Fruit fly (Drosophila melanogaster) whole organism, embryonic: ENCODE measurements around the gene Nepl7.

Experiments used
- Ada2b ChIP-seq: fragments of 200-800 bp; sonication (Bioruptor generic); IDR thresholded peaks from 2 replicates; pipeline ENCODE4 v1.3.6; 2022; ENCODE audit warnings: missing biosample characterization, missing genetic modification characterization
- Adf1 ChIP-seq: fragments of 200-800 bp; sonication (Bioruptor generic); IDR thresholded peaks from 2 replicates; pipeline ENCODE4 v1.3.6; 2022; ENCODE audit warnings: missing biosample characterization, missing genetic modification characterization
- BEAF-32 ChIP-seq: fragments of 200-800 bp; sonication (Bioruptor generic); optimal IDR thresholded peaks from 3 replicates; lab custom pipeline; 2017; ENCODE audit warnings: missing biosample characterization, missing genetic modification characterization, mild to moderate bottlenecking, moderate library complexity, missing genetic modification reagents
- CG10147 ChIP-seq: fragments of 200-800 bp; sonication (Bioruptor generic); optimal IDR thresholded peaks from 2 replicates; lab custom pipeline; 2019; ENCODE audit warnings: missing biosample characterization, mild to moderate bottlenecking, missing genetic modification characterization, moderate library complexity
- CG10431 ChIP-seq: fragments of 200-800 bp; sonication (Bioruptor generic); optimal IDR thresholded peaks from 3 replicates; lab custom pipeline; 2018; ENCODE audit warnings: missing biosample characterization, mild to moderate bottlenecking, missing genetic modification characterization
- CG10462 ChIP-seq: fragments of 200-800 bp; sonication (Bioruptor generic); optimal IDR thresholded peaks from 2 replicates; lab custom pipeline; 2016; ENCODE audit warnings: missing biosample characterization, missing genetic modification characterization
- CG14667 ChIP-seq: fragments of 200-800 bp; sonication (Bioruptor generic); IDR thresholded peaks from 2 replicates; pipeline ENCODE4 v1.3.6; 2022; ENCODE audit warnings: missing biosample characterization, missing genetic modification characterization
- CG16863 ChIP-seq: fragments of 200-800 bp; sonication (Bioruptor generic); optimal IDR thresholded peaks from 3 replicates; lab custom pipeline; 2016; ENCODE audit warnings: missing biosample characterization, missing genetic modification characterization
- CG17385 ChIP-seq: fragments of 200-800 bp; sonication (Bioruptor generic); optimal IDR thresholded peaks from 3 replicates; lab custom pipeline; 2018; ENCODE audit warnings: missing biosample characterization, mild to moderate bottlenecking, missing genetic modification characterization
- CG17802 ChIP-seq: fragments of 200-800 bp; sonication (Bioruptor generic); optimal IDR thresholded peaks from 2 replicates; lab custom pipeline; 2018; ENCODE audit warnings: missing biosample characterization, mild to moderate bottlenecking, missing genetic modification characterization, moderate library complexity
- CG18619 ChIP-seq: fragments of 200-800 bp; sonication (Bioruptor generic); optimal IDR thresholded peaks from 3 replicates; lab custom pipeline; 2017; ENCODE audit warnings: missing biosample characterization, mild to moderate bottlenecking, missing genetic modification characterization
- CG3726 ChIP-seq: fragments of 200-800 bp; sonication (Bioruptor generic); IDR thresholded peaks from 3 replicates; pipeline ENCODE4, ENCODE4 v1.3.6; 2022; ENCODE audit warnings: missing biosample characterization, missing genetic modification characterization
- CG6689 ChIP-seq: fragments of 200-800 bp; sonication (Bioruptor generic); IDR thresholded peaks from 2 replicates; pipeline ENCODE4 v1.3.6; 2022; ENCODE audit warnings: missing biosample characterization, missing genetic modification characterization
- CG7357 ChIP-seq: fragments of 200-800 bp; sonication (Bioruptor generic); IDR thresholded peaks from 3 replicates; pipeline ENCODE4 v1.3.6; 2022; ENCODE audit warnings: missing biosample characterization, missing genetic modification characterization
- CG8281 ChIP-seq: fragments of 200-800 bp; sonication (Bioruptor generic); optimal IDR thresholded peaks from 2 replicates; lab custom pipeline; 2018; ENCODE audit warnings: missing biosample characterization, mild to moderate bottlenecking, missing genetic modification characterization, moderate library complexity
- CG8765 ChIP-seq: fragments of 200-800 bp; sonication (Bioruptor generic); IDR thresholded peaks from 2 replicates; pipeline ENCODE4 v1.3.6; 2022; ENCODE audit warnings: missing biosample characterization, missing genetic modification characterization
- CG9817 ChIP-seq: fragments of 200-800 bp; sonication (Bioruptor generic); optimal IDR thresholded peaks from 2 replicates; lab custom pipeline; 2018; ENCODE audit warnings: missing biosample characterization, mild to moderate bottlenecking, missing genetic modification characterization, moderate library complexity
- Dip3 ChIP-seq: fragments of 200-800 bp; sonication (Bioruptor generic); optimal IDR thresholded peaks from 3 replicates; lab custom pipeline; 2016; ENCODE audit warnings: missing biosample characterization, missing genetic modification characterization
- Elba2 ChIP-seq: fragments of 200-800 bp; sonication (Bioruptor generic); optimal IDR thresholded peaks from 3 replicates; lab custom pipeline; 2016; ENCODE audit warnings: missing biosample characterization, missing genetic modification characterization
- Hmx ChIP-seq: fragments of 200-800 bp; sonication (Bioruptor generic); optimal IDR thresholded peaks from 2 replicates; lab custom pipeline; 2016; ENCODE audit warnings: missing biosample characterization, missing genetic modification characterization
- Jarid2 ChIP-seq: fragments of 200-800 bp; sonication (Bioruptor generic); optimal IDR thresholded peaks from 3 replicates; lab custom pipeline; 2017; ENCODE audit warnings: mild to moderate bottlenecking, missing biosample characterization, missing genetic modification reagents, missing genetic modification characterization
- Mrtf ChIP-seq: fragments of 200-800 bp; sonication (Bioruptor generic); IDR thresholded peaks from 3 replicates; pipeline ENCODE4 v1.3.6; 2022; ENCODE audit warnings: missing biosample characterization, missing genetic modification characterization
- NC2β ChIP-seq: fragments of 200-800 bp; sonication (Bioruptor generic); optimal IDR thresholded peaks from 2 replicates; lab custom pipeline; 2016; ENCODE audit warnings: missing biosample characterization, missing genetic modification characterization
- Neu2 ChIP-seq: fragments of 200-800 bp; sonication (Bioruptor generic); optimal IDR thresholded peaks from 3 replicates; lab custom pipeline; 2016; ENCODE audit warnings: missing biosample characterization, missing genetic modification characterization, borderline replicate concordance
- Nf-YC ChIP-seq: fragments of 200-800 bp; optimal IDR thresholded peaks from 3 replicates; lab custom pipeline; 2019; ENCODE audit warnings: missing biosample characterization, mild to moderate bottlenecking, missing genetic modification characterization, moderate library complexity
- Optix ChIP-seq: fragments of 200-800 bp; sonication (Bioruptor generic); IDR thresholded peaks from 3 replicates; pipeline ENCODE4 v1.3.6; 2022; ENCODE audit warnings: missing biosample characterization, missing genetic modification characterization
- PHDP ChIP-seq: fragments of 200-800 bp; sonication (Bioruptor generic); optimal IDR thresholded peaks from 3 replicates; lab custom pipeline; 2018; ENCODE audit warnings: missing biosample characterization, mild to moderate bottlenecking, missing genetic modification characterization, moderate library complexity
- Rfx ChIP-seq: fragments of 200-800 bp; sonication (Bioruptor generic); IDR thresholded peaks from 2 replicates; pipeline ENCODE4 v1.3.6; 2022; ENCODE audit warnings: missing biosample characterization, missing genetic modification characterization
- Six4 ChIP-seq: fragments of 200-800 bp; sonication (Bioruptor generic); optimal IDR thresholded peaks from 2 replicates; lab custom pipeline; 2016; ENCODE audit warnings: missing biosample characterization, missing genetic modification characterization
- bcd ChIP-seq: fragments of 200-800 bp; sonication (Bioruptor generic); optimal IDR thresholded peaks from 2 replicates; lab custom pipeline; 2017; ENCODE audit warnings: missing biosample characterization, mild to moderate bottlenecking, missing genetic modification characterization
- br ChIP-seq: fragments of >200 bp; optimal IDR thresholded peaks from 2 replicates; lab custom pipeline; 2017
- da ChIP-seq: fragments of 200-800 bp; sonication (Bioruptor generic); optimal IDR thresholded peaks from 2 replicates; lab custom pipeline; 2016; ENCODE audit warnings: missing biosample characterization, missing genetic modification characterization
- dpn ChIP-seq, 2 experiments: fragments of 200-800 bp; sonication (Bioruptor generic); optimal IDR thresholded peaks; 3 replicates each; lab custom pipeline; 2016; ENCODE audit warnings: missing biosample characterization in 2 of 2, missing genetic modification characterization in 2 of 2
- dysf ChIP-seq: fragments of 200-800 bp; sonication (Bioruptor generic); IDR thresholded peaks from 3 replicates; pipeline ENCODE4 v1.3.6; 2022; ENCODE audit warnings: missing biosample characterization, missing genetic modification characterization
- emc ChIP-seq: fragments of 200-800 bp; sonication (Bioruptor generic); optimal IDR thresholded peaks from 2 replicates; lab custom pipeline; 2016; ENCODE audit warnings: missing biosample characterization, missing genetic modification characterization
- esg ChIP-seq: fragments of 200-800 bp; sonication (Bioruptor generic); conservative IDR thresholded peaks from 2 replicates; pipeline ENCODE4 v1.3.6; 2022; ENCODE audit warnings: missing biosample characterization, missing genetic modification characterization
- ewg ChIP-seq: fragments of 200-800 bp; sonication (Bioruptor generic); optimal IDR thresholded peaks from 3 replicates; lab custom pipeline; 2017; ENCODE audit warnings: mild to moderate bottlenecking, missing biosample characterization, missing genetic modification reagents, missing genetic modification characterization
- inv ChIP-seq: fragments of 200-800 bp; sonication (Bioruptor generic); IDR thresholded peaks from 2 replicates; pipeline ENCODE4 v1.3.6; 2022; ENCODE audit warnings: missing biosample characterization, missing genetic modification characterization; ENCODE audit not compliant: partially characterized antibody
- kni ChIP-seq: fragments of 200-800 bp; sonication (Bioruptor generic); optimal IDR thresholded peaks from 3 replicates; lab custom pipeline; 2017; ENCODE audit warnings: mild to moderate bottlenecking, missing biosample characterization, missing genetic modification reagents, missing genetic modification characterization
- lola ChIP-seq, 3 experiments: fragments of >200 bp in 2 of 3; fragments of 200-800 bp in 1 of 3; sonication (Bioruptor generic) in 1 of 3; optimal IDR thresholded peaks; 2 replicates each; lab custom pipeline; 2017 to 2019; ENCODE audit warnings: missing biosample characterization in 3 of 3, missing genetic modification characterization in 3 of 3, mild to moderate bottlenecking in 1 of 3, moderate library complexity in 1 of 3
- nmo ChIP-seq: fragments of 200-800 bp; sonication (Bioruptor generic); optimal IDR thresholded peaks from 2 replicates; lab custom pipeline; 2018; ENCODE audit warnings: missing biosample characterization, mild to moderate bottlenecking, missing genetic modification characterization, moderate library complexity
- pnt ChIP-seq: fragments of 200-800 bp; sonication (Bioruptor generic); optimal IDR thresholded peaks from 3 replicates; lab custom pipeline; 2016; ENCODE audit warnings: missing biosample characterization, missing genetic modification characterization
- pzg ChIP-seq: fragments of 200-800 bp; sonication (Bioruptor generic); optimal IDR thresholded peaks from 3 replicates; lab custom pipeline; 2018; ENCODE audit warnings: missing biosample characterization, mild to moderate bottlenecking, missing genetic modification characterization, moderate library complexity
- schlank ChIP-seq: fragments of 200-800 bp; sonication (Bioruptor generic); optimal IDR thresholded peaks from 2 replicates; lab custom pipeline; 2018; ENCODE audit warnings: missing biosample characterization, mild to moderate bottlenecking, missing genetic modification characterization
- sima ChIP-seq: fragments of 200-800 bp; sonication (Bioruptor generic); optimal IDR thresholded peaks from 2 replicates; lab custom pipeline; 2016; ENCODE audit warnings: missing biosample characterization, missing genetic modification characterization
- sisA ChIP-seq: fragments of 200-800 bp; sonication (Bioruptor generic); IDR thresholded peaks from 2 replicates; pipeline ENCODE4 v1.3.6; 2022; ENCODE audit warnings: missing biosample characterization, missing genetic modification characterization
- sna ChIP-seq: fragments of 200-800 bp; sonication (Bioruptor generic); IDR thresholded peaks from 2 replicates; pipeline ENCODE4 v1.3.6; 2022; ENCODE audit warnings: missing biosample characterization, missing genetic modification characterization; ENCODE audit not compliant: partially characterized antibody
- sob ChIP-seq: fragments of 200-800 bp; sonication (Bioruptor generic); IDR thresholded peaks from 2 replicates; pipeline ENCODE4 v1.3.6; 2022; ENCODE audit warnings: missing biosample characterization, missing genetic modification characterization
- tll ChIP-seq, 2 experiments: fragments of 200-800 bp in 1 of 2; fragments of >200 bp in 1 of 2; sonication (Bioruptor generic) in 1 of 2; optimal IDR thresholded peaks; 2 replicates each; lab custom pipeline; 2017 to 2019; ENCODE audit warnings: missing biosample characterization in 2 of 2, missing genetic modification characterization in 2 of 2, mild to moderate bottlenecking in 1 of 2, moderate library complexity in 1 of 2
- zf30C ChIP-seq: fragments of 200-800 bp; sonication (Bioruptor generic); optimal IDR thresholded peaks from 3 replicates; lab custom pipeline; 2018; ENCODE audit warnings: missing biosample characterization, mild to moderate bottlenecking, missing genetic modification characterization

The Nepl7 gene

DNA sequence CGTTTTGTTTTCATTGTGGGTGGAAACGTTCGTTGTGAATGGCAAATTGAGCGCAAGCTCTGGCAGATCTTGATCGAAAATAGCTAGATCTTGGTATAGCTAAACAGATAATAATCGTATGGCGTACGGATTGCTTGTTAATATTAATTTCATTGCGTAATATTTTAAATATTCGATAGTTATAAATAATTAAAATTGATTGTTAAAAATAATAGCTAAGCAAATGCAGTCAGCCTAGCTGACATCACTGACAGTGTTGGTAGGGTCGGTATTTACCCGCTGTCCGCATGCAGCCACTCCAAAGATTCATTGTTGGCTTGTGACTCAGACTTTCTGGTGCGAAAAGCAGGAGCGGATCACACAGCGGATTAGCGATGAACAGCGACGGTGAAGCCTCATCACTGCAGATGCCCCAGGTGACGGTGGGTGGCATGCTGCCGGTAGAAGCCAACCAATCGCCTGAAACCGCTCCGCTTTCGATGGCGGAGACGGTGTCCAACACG, 35.0 kb upstream of the Nepl7 start, which contains the start of the genes CG5776 and spict (continued):
- no peak for TF ChIP-seq emc (GFP tag; lab: Kevin White, UChicago)
- no peak for TF ChIP-seq da (GFP tag; lab: Kevin White, UChicago)
- peak; percentile 53 for TF ChIP-seq schlank (tag; lab: Kevin White, UChicago)
- no peak for TF ChIP-seq Neu2 (GFP tag; lab: Kevin White, UChicago)
- peak; percentile 88 for TF ChIP-seq dysf
- TF ChIP-seq CG17802 (tag; lab: Kevin White, UChicago): peak; percentile 19
- TF ChIP-seq CG8281: no peak
- peak; percentile 86 for TF ChIP-seq CG9817 (tag; lab: Kevin White, UChicago)
- peak; percentile 39; the same call in 1 of the 2 replicates for TF ChIP-seq inv (GFP tag; lab: Robert Waterston, UW)
- peak; percentile 91 for TF ChIP-seq sob (GFP tag; lab: Robert Waterston, UW)
- no peak for TF ChIP-seq CG16863 (GFP tag; lab: Kevin White, UChicago)
- TF ChIP-seq CG17385 (GFP tag; lab: Kevin White, UChicago): peak; percentile 68
- TF ChIP-seq Jarid2 (GFP tag; lab: Kevin White, UChicago): peak; percentile 48
- peak; percentile 61 for TF ChIP-seq BEAF-32
- TF ChIP-seq sima (GFP tag; lab: Kevin White, UChicago): no peak
- TF ChIP-seq br (lab: Kevin White, UChicago): no peak
- TF ChIP-seq Rfx: peak; percentile 92
- peak; percentile 60 for TF ChIP-seq ewg (GFP tag; lab: Kevin White, UChicago)
- no peak for TF ChIP-seq CG10431
- peak; percentile 84 for TF ChIP-seq CG6689 (GFP tag; lab: Robert Waterston, UW)
- TF ChIP-seq Optix (GFP tag; lab: Robert Waterston, UW): peak; percentile 64; the same call in 1 of the 3 replicates
- TF ChIP-seq CG10147 (GFP tag; lab: Kevin White, UChicago): peak; percentile 45
- no peak for TF ChIP-seq NC2β
- TF ChIP-seq sisA (GFP tag; lab: Robert Waterston, UW): peak; percentile 30; the same call in 1 of the 2 replicates
- TF ChIP-seq CG3726: no peak
- peak; percentile 84 for TF ChIP-seq esg
- peak in 1 of 3 experiments; percentile 76 for TF ChIP-seq lola (GFP tag; optimal IDR thresholded peaks at IDR 0.05; lab: Kevin White, UChicago)
- TF ChIP-seq zf30C (GFP tag; lab: Kevin White, UChicago): no peak
- TF ChIP-seq Nf-YC: peak; percentile 66
- peak; percentile 80 for TF ChIP-seq bcd (GFP tag; lab: Kevin White, UChicago)
- TF ChIP-seq CG10462 (GFP tag; lab: Kevin White, UChicago): no peak
- TF ChIP-seq Hmx (GFP tag; lab: Kevin White, UChicago): no peak
- TF ChIP-seq CG18619 (GFP tag; lab: Kevin White, UChicago): peak; percentile 76
- TF ChIP-seq Ada2b (GFP tag; lab: Robert Waterston, UW): peak; percentile 81
- TF ChIP-seq Dip3 (GFP tag; lab: Kevin White, UChicago): peak; percentile 53
- peak; percentile 45; the same call in 1 of the 3 replicates for TF ChIP-seq CG7357
- no peak for TF ChIP-seq Elba2 (GFP tag; lab: Kevin White, UChicago)
- peak in 1 of 2 experiments; percentile 28 for TF ChIP-seq dpn (GFP tag; optimal IDR thresholded peaks at IDR 0.05; lab: Kevin White, UChicago)
- no peak for TF ChIP-seq Six4 (GFP tag; lab: Kevin White, UChicago)
- TF ChIP-seq CG14667: peak; percentile 78
- TF ChIP-seq sna (GFP tag; lab: Robert Waterston, UW): no peak
- peak; percentile 18 for TF ChIP-seq kni
- TF ChIP-seq Adf1: peak; percentile 65
- TF ChIP-seq tll (GFP tag; optimal IDR thresholded peaks at IDR 0.05; lab: Kevin White, UChicago): peak in 1 of 2 experiments; percentile 70
- no peak for TF ChIP-seq pnt
- TF ChIP-seq PHDP (tag; lab: Kevin White, UChicago): peak; percentile 83
- peak; percentile 74; the same call in 2 of the 3 replicates for TF ChIP-seq Mrtf (GFP tag; lab: Robert Waterston, UW)
- TF ChIP-seq CG8765 (GFP tag; lab: Robert Waterston, UW): peak; percentile 65
- peak; percentile 71 for TF ChIP-seq pzg (GFP tag; lab: Kevin White, UChicago)
- peak; percentile 85 for TF ChIP-seq nmo
